Fruit fly (Drosophila melanogaster) whole organism, adult: ENCODE measurements around the gene CG11857.

Experiments
- CG11617 ChIP-seq: fragments of 200-800 bp; sonication (Bioruptor generic); optimal IDR thresholded peaks from 2 replicates; lab custom pipeline; 2017; ENCODE audit warnings: mild to moderate bottlenecking, missing biosample characterization, missing genetic modification reagents, missing genetic modification characterization
- CG12768 ChIP-seq: fragments of 200-800 bp; sonication (Bioruptor generic); optimal IDR thresholded peaks from 2 replicates; lab custom pipeline; 2017; ENCODE audit warnings: missing biosample characterization, missing genetic modification characterization, mild to moderate bottlenecking, moderate library complexity, missing genetic modification reagents
- CG14711 ChIP-seq: fragments of 200-800 bp; sonication (Bioruptor generic); optimal IDR thresholded peaks from 2 replicates; lab custom pipeline; 2018; ENCODE audit warnings: missing biosample characterization, mild to moderate bottlenecking, missing genetic modification characterization, moderate library complexity
- CG1620 ChIP-seq: fragments of 200-800 bp; sonication (Bioruptor generic); optimal IDR thresholded peaks from 2 replicates; lab custom pipeline; 2016; ENCODE audit warnings: missing biosample characterization, missing genetic modification characterization
- CG33017 ChIP-seq: fragments of 200-800 bp; sonication (Bioruptor generic); optimal IDR thresholded peaks from 2 replicates; lab custom pipeline; 2018; ENCODE audit warnings: missing biosample characterization, mild to moderate bottlenecking, missing genetic modification characterization, moderate library complexity
- CG5204 ChIP-seq: fragments of 200-800 bp; sonication (Bioruptor generic); optimal IDR thresholded peaks from 2 replicates; lab custom pipeline; 2016; ENCODE audit warnings: missing biosample characterization, missing genetic modification characterization
- CG7045 ChIP-seq: fragments of 200-800 bp; sonication (Bioruptor generic); optimal IDR thresholded peaks from 2 replicates; lab custom pipeline; 2017; ENCODE audit warnings: missing biosample characterization, mild to moderate bottlenecking, missing genetic modification characterization
- CG7101 ChIP-seq: fragments of 200-800 bp; sonication (Bioruptor generic); optimal IDR thresholded peaks from 2 replicates; lab custom pipeline; 2018; ENCODE audit warnings: missing biosample characterization, mild to moderate bottlenecking, missing genetic modification characterization, moderate library complexity
- Clk ChIP-seq: fragments of 200-800 bp; sonication (Bioruptor generic); optimal IDR thresholded peaks from 2 replicates; lab custom pipeline; 2017; ENCODE audit warnings: missing biosample characterization, missing genetic modification characterization
- Crg-1 ChIP-seq: fragments of 200-800 bp; sonication (Bioruptor generic); optimal IDR thresholded peaks from 2 replicates; lab custom pipeline; 2016; ENCODE audit warnings: missing biosample characterization, missing genetic modification characterization
- Hr96 ChIP-seq: fragments of 200-800 bp; sonication (Bioruptor generic); optimal IDR thresholded peaks from 2 replicates; lab custom pipeline; 2016; ENCODE audit warnings: missing biosample characterization, missing genetic modification characterization
- Mnt ChIP-seq: fragments of 200-800 bp; sonication (Bioruptor generic); optimal IDR thresholded peaks from 2 replicates; lab custom pipeline; 2016; ENCODE audit warnings: missing biosample characterization, mild to moderate bottlenecking, missing genetic modification characterization
- bab1 ChIP-seq: fragments of 200-800 bp; sonication (Bioruptor generic); optimal IDR thresholded peaks from 3 replicates; lab custom pipeline; 2019; ENCODE audit warnings: missing biosample characterization, mild to moderate bottlenecking, missing genetic modification characterization, moderate library complexity
- cic ChIP-seq: fragments of 200-800 bp; sonication (Bioruptor generic); optimal IDR thresholded peaks from 2 replicates; lab custom pipeline; 2017; ENCODE audit warnings: missing biosample characterization, mild to moderate bottlenecking, missing genetic modification characterization, moderate library complexity
- cnc ChIP-seq, 2 experiments: fragments of >200 bp; optimal IDR thresholded peaks; 2 replicates each; lab custom pipeline; 2017
- kay ChIP-seq: fragments of 200-800 bp; sonication (Bioruptor generic); peaks from one replicate; lab custom pipeline; 2016; ENCODE audit warnings: missing biosample characterization, missing genetic modification characterization, borderline replicate concordance
- ovo ChIP-seq: fragments of 200-800 bp; sonication (Bioruptor generic); optimal IDR thresholded peaks from 2 replicates; lab custom pipeline; 2016; ENCODE audit warnings: missing biosample characterization, missing genetic modification characterization
- pad ChIP-seq: fragments of 200-800 bp; sonication (Bioruptor generic); optimal IDR thresholded peaks from 3 replicates; lab custom pipeline; 2017; ENCODE audit warnings: missing biosample characterization, missing genetic modification characterization, mild to moderate bottlenecking, moderate library complexity, missing genetic modification reagents
- tj ChIP-seq: fragments of 200-800 bp; sonication (Bioruptor generic); optimal IDR thresholded peaks from 3 replicates; lab custom pipeline; 2017; ENCODE audit warnings: missing biosample characterization, mild to moderate bottlenecking, missing genetic modification characterization, moderate library complexity
- toe ChIP-seq: fragments of 200-800 bp; sonication (Bioruptor generic); optimal IDR thresholded peaks from 2 replicates; lab custom pipeline; 2016; ENCODE audit warnings: missing biosample characterization, missing genetic modification characterization

The CG11857 gene

dm6 chr3R:25297678-25298077, 39.0 kb downstream of the CG11857 start, which contains the start of gene CG31097:
CG31097 (minus strand) TSS chr3R:25297778.
- TF ChIP-seq cnc (optimal IDR thresholded peaks at IDR 0.05; lab: Kevin White, UChicago) (no peak), Clk (no peak), toe (no peak), CG5204 (GFP tag; lab: Kevin White, UChicago) (no peak), CG14711 (no peak), tj (GFP tag; lab: Kevin White, UChicago) (no peak), ovo (GFP tag; lab: Kevin White, UChicago) (no peak), CG12768 (GFP tag; lab: Kevin White, UChicago) (no peak), kay (GFP tag; lab: Kevin White, UChicago) (no peak), CG1620 (GFP tag; lab: Kevin White, UChicago) (no peak), CG33017 (tag; lab: Kevin White, UChicago) (no peak), Crg-1 (GFP tag; lab: Kevin White, UChicago) (no peak)

DNA sequence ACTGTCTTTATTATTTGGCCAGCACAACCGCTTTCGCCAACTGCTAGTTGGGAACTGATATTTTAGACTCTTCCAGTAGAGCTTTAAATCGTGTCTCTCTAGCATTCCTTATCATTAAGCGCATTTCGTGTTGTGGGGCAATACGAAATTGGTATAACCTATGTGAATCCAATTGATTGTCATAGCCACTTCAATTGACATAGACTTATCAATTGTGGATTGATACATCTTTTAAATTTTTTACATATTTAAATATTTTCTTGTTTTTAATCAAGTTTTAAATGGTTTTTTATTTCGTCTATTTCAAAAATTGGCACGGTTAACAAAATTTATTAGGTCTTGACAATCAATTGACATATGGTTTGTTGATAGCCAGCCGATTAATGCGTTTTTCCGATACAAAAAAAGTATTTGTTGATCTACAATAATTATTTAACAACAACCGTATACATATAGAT, 40.8 kb downstream of the CG11857 start, which contains the start of gene CG31288:
TSS of gene CG31288 (minus strand) at position 51 of the 458 bp plus-strand sequence.
- TF ChIP-seq CG12768 (GFP tag; lab: Kevin White, UChicago) (no peak), kay (GFP tag; lab: Kevin White, UChicago) (peak; percentile 90), cnc (optimal IDR thresholded peaks at IDR 0.05; lab: Kevin White, UChicago) (no peak), CG5204 (GFP tag; lab: Kevin White, UChicago) (no peak)

dm6 chr3R:25300575-25300974, 41.9 kb downstream of the CG11857 start, which contains the start of gene CG13659:
CG13659 (plus strand) TSS chr3R:25300891.
- peak; percentile 46 for TF ChIP-seq kay (GFP tag; lab: Kevin White, UChicago)
- TF ChIP-seq ovo (GFP tag; lab: Kevin White, UChicago) = no peak
- TF ChIP-seq CG7101 = no peak
- TF ChIP-seq CG11617 (GFP tag; lab: Kevin White, UChicago) = no peak
- no peak for TF ChIP-seq tj (GFP tag; lab: Kevin White, UChicago)
- no peak for TF ChIP-seq Mnt
- TF ChIP-seq CG7045 (GFP tag; lab: Kevin White, UChicago) = no peak
- TF ChIP-seq pad (GFP tag; lab: Kevin White, UChicago) = no peak

DNA sequence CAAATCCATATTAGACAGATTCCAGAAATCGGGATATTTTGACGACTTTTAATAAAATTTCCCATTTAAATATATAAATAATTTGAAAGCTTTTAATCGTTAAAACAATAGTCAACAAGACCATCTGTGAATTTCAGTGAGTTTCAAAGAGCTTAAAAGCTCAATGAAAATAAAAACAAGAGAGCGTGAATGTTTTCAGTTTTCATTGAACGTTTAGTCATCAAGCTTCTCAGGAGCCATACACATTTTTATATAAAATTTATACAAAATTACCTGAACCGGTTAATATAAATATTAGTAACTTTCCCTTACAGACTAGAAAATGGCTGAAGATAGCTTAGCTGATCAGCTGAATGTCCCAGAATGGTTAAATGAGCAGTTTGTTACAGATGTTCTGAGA, 43.5 kb downstream of the CG11857 start, which contains the start of gene CG31370:
TSS of gene CG31370 (plus strand) at position 226 of the 400 bp plus-strand sequence.
- peak; percentile 26 for TF ChIP-seq cic (GFP tag; lab: Kevin White, UChicago)
- TF ChIP-seq kay (GFP tag; lab: Kevin White, UChicago) = peak; percentile 93
- no peak for TF ChIP-seq bab1 (GFP tag; lab: Kevin White, UChicago)

DNA sequence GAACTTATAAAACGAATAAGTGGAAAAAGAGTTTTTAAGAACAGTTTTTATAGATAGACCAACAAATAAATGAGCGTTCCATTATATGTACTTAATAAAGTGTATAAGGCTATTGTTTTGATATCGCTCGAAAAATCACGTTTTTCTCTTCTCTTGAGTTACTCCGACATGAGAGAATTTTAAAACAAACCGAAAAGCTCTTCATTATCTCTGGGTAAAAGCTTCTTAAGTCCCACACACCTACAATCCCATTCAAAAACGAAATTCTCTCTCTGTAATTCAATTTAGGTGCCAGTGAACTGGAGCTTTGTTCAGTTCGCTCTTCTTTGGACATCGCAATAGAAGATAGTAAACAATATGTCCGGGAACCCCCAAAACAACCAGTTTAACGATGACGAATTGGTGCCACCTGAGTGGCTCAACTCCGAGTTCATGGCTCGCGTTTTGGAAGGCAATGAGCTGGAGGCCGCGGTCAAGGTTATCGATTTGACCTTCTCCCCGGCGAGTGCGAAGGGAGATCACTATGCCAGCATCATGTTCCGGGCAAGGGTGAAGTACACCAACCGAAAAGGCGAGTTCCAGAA, 45.3 kb downstream of the CG11857 start, which contains the start of gene CG31436:
TSS of gene CG31436 (plus strand) at position 281 of the 584 bp plus-strand sequence.
- TF ChIP-seq cic (GFP tag; lab: Kevin White, UChicago) (peak; percentile 62), CG7045 (GFP tag; lab: Kevin White, UChicago) (no peak), Clk (no peak), kay (GFP tag; lab: Kevin White, UChicago) (peak; percentile 84), Crg-1 (GFP tag; lab: Kevin White, UChicago) (no peak), Mnt (no peak), CG7101 (no peak), toe (no peak)

- TF ChIP-seq CG7101 = no peak
- TF ChIP-seq kay (GFP tag; lab: Kevin White, UChicago) = peak; percentile 95
- peak; percentile 73 for TF ChIP-seq cic (GFP tag; lab: Kevin White, UChicago)
- peak; percentile 54 to 91 for TF ChIP-seq cnc (optimal IDR thresholded peaks at IDR 0.05; lab: Kevin White, UChicago)
- peak; percentile 23 for TF ChIP-seq CG12768 (GFP tag; lab: Kevin White, UChicago)
- peak; percentile 28 for TF ChIP-seq tj (GFP tag; lab: Kevin White, UChicago)
- TF ChIP-seq Hr96 (GFP tag; lab: Kevin White, UChicago) = no peak
These were observed 47.3 kb downstream of the CG11857 start for dm6 chr3R:25305822-25306544.

dm6 chr3R:25308228-25308627, 49.5 kb downstream of the CG11857 start, which contains the start of gene CG10550:
CG10550 (minus strand) TSS chr3R:25308391.
- TF ChIP-seq cic (GFP tag; lab: Kevin White, UChicago) (peak; percentile 46), CG12768 (GFP tag; lab: Kevin White, UChicago) (peak; percentile 61), Hr96 (GFP tag; lab: Kevin White, UChicago) (peak; percentile 1), Mnt (peak; percentile 33), CG7101 (no peak), Clk (no peak), Crg-1 (GFP tag; lab: Kevin White, UChicago) (no peak), ovo (GFP tag; lab: Kevin White, UChicago) (no peak), tj (GFP tag; lab: Kevin White, UChicago) (no peak)
